Fruit fly (Drosophila melanogaster): Measurements from ENCODE around the gene mnb.

mnb gene

DNA sequence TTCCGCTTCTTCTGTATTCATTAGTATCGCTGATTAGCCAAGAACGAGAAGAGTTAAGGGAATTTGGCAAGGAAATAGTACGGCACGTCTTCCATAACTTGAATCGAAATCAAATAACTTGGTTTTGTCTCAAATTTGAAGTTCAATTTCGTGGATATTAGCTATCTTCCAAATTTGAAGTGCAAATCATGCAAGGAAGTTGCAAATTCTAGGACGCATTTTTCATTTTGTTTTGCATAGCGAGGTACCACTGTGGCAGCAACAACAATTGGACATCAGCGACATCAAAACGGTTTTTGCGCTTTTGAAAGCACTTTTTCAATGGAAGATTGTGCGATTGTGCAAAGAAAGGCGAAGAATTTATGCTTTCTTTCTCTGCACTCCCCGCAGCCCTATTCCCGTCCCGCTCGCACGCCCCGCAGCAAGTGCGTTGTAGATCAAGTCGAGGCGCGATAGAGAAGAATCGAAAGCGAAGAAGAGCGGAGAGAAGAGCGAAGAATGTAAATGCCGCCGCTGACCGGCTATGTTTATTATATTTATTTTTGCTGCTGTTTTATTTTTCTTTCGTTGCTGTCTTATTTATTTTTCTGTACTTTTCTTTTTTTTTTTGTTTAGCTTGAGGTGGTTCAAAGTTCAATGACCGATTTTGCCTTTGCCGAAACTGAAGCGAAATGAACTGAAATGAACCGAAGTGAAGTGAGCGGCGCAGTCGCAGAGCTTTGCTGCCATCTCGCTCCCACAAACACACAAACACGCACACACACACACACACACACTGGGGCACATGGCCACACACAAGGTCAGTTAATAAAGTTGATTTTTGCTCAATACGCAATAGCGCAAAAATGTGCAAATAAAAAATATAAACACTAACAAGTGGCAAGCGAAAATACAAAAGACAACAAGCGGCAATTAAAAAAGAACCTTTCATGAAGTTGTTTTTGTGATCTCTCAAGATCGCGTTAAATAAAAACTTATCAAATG is 5.6 kb downstream of the mnb start (continued):
- no peak for TF ChIP-seq CG5953 (GFP tag; IDR thresholded peaks at IDR 0.05)
- TF ChIP-seq Taf1 (GFP tag; IDR thresholded peaks at IDR 0.05), result peak; percentile 57; the same call in 1 of the 2 replicates
- TF ChIP-seq Dek (tag; optimal IDR thresholded peaks at IDR 0.05), result peak; percentile 20
- no peak for TF ChIP-seq CG12236 (GFP tag; optimal IDR thresholded peaks at IDR 0.05)
- TF ChIP-seq z (GFP tag; IDR thresholded peaks at IDR 0.05), result no peak
- peak; percentile 30; the same call in 1 of the 2 replicates for TF ChIP-seq CG4730 (GFP tag; IDR thresholded peaks at IDR 0.05)
- peak; percentile 69 for TF ChIP-seq CG7839 (tag; optimal IDR thresholded peaks at IDR 0.05)
- TF ChIP-seq psq (GFP tag; optimal IDR thresholded peaks at IDR 0.05), result no peak
- no peak for TF ChIP-seq repo (GFP tag; optimal IDR thresholded peaks at IDR 0.05)
- 0 out of 2 replicates have a peak, but pooled peaks have one; percentile 7 for TF ChIP-seq NFAT (GFP tag; IDR thresholded peaks at IDR 0.05)
- TF ChIP-seq wdn (GFP tag; IDR thresholded peaks at IDR 0.05), result no peak
- TF ChIP-seq cas (GFP tag; IDR thresholded peaks at IDR 0.05), result no peak
- TF ChIP-seq CG12071 (GFP tag; optimal IDR thresholded peaks at IDR 0.05), result peak; percentile 55
- no peak for TF ChIP-seq peb (GFP tag; IDR thresholded peaks at IDR 0.05)
- 0 out of 4 replicates have a peak, but pooled peaks have one; percentile 16 for TF ChIP-seq chinmo (GFP tag; IDR thresholded peaks at IDR 0.05; ENCODE audit: partially characterized antibody)
- TF ChIP-seq CG8290 (GFP tag; optimal IDR thresholded peaks at IDR 0.05), result no peak
- peak in 1 of 2 experiments; percentile 85 for TF ChIP-seq CG8290 (tag; optimal IDR thresholded peaks at IDR 0.05)
- TF ChIP-seq CG9876 (GFP tag; optimal IDR thresholded peaks at IDR 0.05), result peak; percentile 34
- TF ChIP-seq CG18599 (GFP tag; optimal IDR thresholded peaks at IDR 0.05), result peak; percentile 69
- TF ChIP-seq kah (GFP tag; optimal IDR thresholded peaks at IDR 0.05), result no peak
- TF ChIP-seq E2f1 (GFP tag; IDR thresholded peaks at IDR 0.05), result 0 out of 2 replicates have a peak, but pooled peaks have one; percentile 8
- no peak for TF ChIP-seq exex (tag; optimal IDR thresholded peaks at IDR 0.05)

DNA sequence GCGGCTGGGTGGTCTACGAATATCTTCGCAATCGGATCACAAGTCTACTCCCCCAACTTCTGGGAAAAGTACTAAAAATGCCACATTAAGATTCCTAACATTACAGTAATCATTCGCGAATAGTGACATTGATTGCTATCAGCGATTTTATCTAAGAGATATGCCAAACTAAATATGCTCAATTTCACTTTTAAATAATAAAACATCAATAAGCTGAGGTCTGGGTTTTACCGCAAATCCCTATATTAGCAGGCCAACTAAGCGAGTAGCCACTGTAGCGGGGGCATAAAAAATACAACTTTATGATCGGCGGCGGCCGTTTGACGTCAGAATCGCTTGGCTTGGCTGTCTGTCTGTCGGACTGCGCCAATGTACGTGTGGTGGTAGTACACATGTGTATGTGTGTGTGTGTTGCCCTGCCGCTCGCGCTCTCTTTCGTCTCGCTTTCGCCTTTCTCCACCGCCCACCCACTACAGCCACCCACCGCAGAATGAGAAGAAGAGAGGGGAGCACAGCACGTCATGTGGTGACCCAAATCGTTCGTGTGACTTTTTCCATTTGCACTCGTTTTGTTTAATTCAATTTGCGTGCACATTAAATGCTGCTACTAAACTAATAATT is 6.6 kb downstream of the mnb start:
- TF ChIP-seq dmrt99B (tag; optimal IDR thresholded peaks at IDR 0.05), result peak; percentile 96
- TF ChIP-seq NC2β (GFP tag; optimal IDR thresholded peaks at IDR 0.05), result peak; percentile 87
- TF ChIP-seq chm (GFP tag; IDR thresholded peaks at IDR 0.05), result peak; percentile 90; the same call in 1 of the 2 replicates
- peak; percentile 85 for TF ChIP-seq CG6765 (GFP tag; optimal IDR thresholded peaks at IDR 0.05)
- peak; percentile 94 for TF ChIP-seq org-1 (GFP tag; optimal IDR thresholded peaks at IDR 0.05)
- peak; percentile 96 for TF ChIP-seq CG34422 (GFP tag; IDR thresholded peaks at IDR 0.05)
- peak; percentile 93 for TF ChIP-seq luna (GFP tag; optimal IDR thresholded peaks at IDR 0.05)
- TF ChIP-seq CG2116 (GFP tag; optimal IDR thresholded peaks at IDR 0.05), result peak; percentile 50
- TF ChIP-seq CG7928 (GFP tag; optimal IDR thresholded peaks at IDR 0.05), result peak; percentile 75
- peak in 1 of 3 experiments; percentile 79 for TF ChIP-seq lola (GFP tag; optimal IDR thresholded peaks at IDR 0.05)
- TF ChIP-seq CG4854 (GFP tag; optimal IDR thresholded peaks at IDR 0.05), result peak; percentile 85
- peak; percentile 72 for TF ChIP-seq CG10267 (tag; optimal IDR thresholded peaks at IDR 0.05)
- TF ChIP-seq CG17829 (tag; optimal IDR thresholded peaks at IDR 0.05), result peak; percentile 94
- TF ChIP-seq Dip2 (GFP tag; IDR thresholded peaks at IDR 0.05), result peak; percentile 50
- no peak for TF ChIP-seq mld (GFP tag; IDR thresholded peaks at IDR 0.05; ENCODE audit: partially characterized antibody)
- TF ChIP-seq maf-S (GFP tag; optimal IDR thresholded peaks at IDR 0.05), result peak; percentile 92
- TF ChIP-seq sim (GFP tag; IDR thresholded peaks at IDR 0.05), result peak; percentile 70; the same call in 1 of the 2 replicates
- peak; percentile 70 for TF ChIP-seq CG31388 (GFP tag; optimal IDR thresholded peaks at IDR 0.05)
- peak; percentile 90 for TF ChIP-seq CG13296 (GFP tag; optimal IDR thresholded peaks at IDR 0.05)
- TF ChIP-seq pho (GFP tag; optimal IDR thresholded peaks at IDR 0.05), result peak; percentile 96
- peak; percentile 94 to 95 for TF ChIP-seq Hr51 (GFP tag; optimal IDR thresholded peaks at IDR 0.05)
- peak; percentile 81 for TF ChIP-seq Nf-YC (tag; optimal IDR thresholded peaks at IDR 0.05)
- no peak for TF ChIP-seq CG7745 (tag; optimal IDR thresholded peaks at IDR 0.05)
- TF ChIP-seq Lim3 (GFP tag; IDR thresholded peaks at IDR 0.05), result peak; percentile 87
- TF ChIP-seq CG12155 (GFP tag; optimal IDR thresholded peaks at IDR 0.05), result peak; percentile 93
- TF ChIP-seq pfk (GFP tag; optimal IDR thresholded peaks at IDR 0.05), result peak; percentile 7

Measured in whole organism, embryonic.